Worm (Caenorhabditis elegans): Measurements from ENCODE around the gene paqr-1.

- TF ChIP-seq elt-3 (tag; optimal IDR thresholded peaks at IDR 0.05) = no peak
- no peak for TF ChIP-seq aly-2 (tag; optimal IDR thresholded peaks at IDR 0.05)
- no peak for TF ChIP-seq nhr-25 (tag; optimal IDR thresholded peaks at IDR 0.05)
- TF ChIP-seq nhr-77 (tag; optimal IDR thresholded peaks at IDR 0.05) = no peak
Measured at ce11 chrIV:6595912-6596311, 40.7 kb upstream of the paqr-1 start, which contains the start of gene F38A5.22.
